Worm (Caenorhabditis elegans) whole organism, young adult: ENCODE measurements around the gene bris-1.

Experiments used
- B0261.1 ChIP-seq: sonication (generic microtip); optimal IDR thresholded peaks from 2 replicates; lab custom pipeline; 2016; ENCODE audit warnings: mild to moderate bottlenecking, missing genetic modification characterization, moderate library complexity, missing compliant biosample characterization
- B0336.3 ChIP-seq: fragments of 200-800 bp; sonication (Bioruptor generic); IDR thresholded peaks from 2 replicates; pipeline ENCODE4 v1.3.6; 2022; ENCODE audit warnings: missing genetic modification characterization, missing compliant biosample characterization
- F33H1.4 ChIP-seq: fragments of 200-800 bp; sonication (Bioruptor generic); IDR thresholded peaks from 2 replicates; pipeline ENCODE4 v1.3.6; 2022; ENCODE audit warnings: missing genetic modification reagents, missing genetic modification characterization, missing compliant biosample characterization
- F37B4.10 ChIP-seq: fragments of 200-800 bp; sonication (Bioruptor generic); IDR thresholded peaks from 2 replicates; pipeline ENCODE4 v1.3.6; 2022; ENCODE audit warnings: missing genetic modification characterization, missing compliant biosample characterization
- F39B2.1 ChIP-seq: fragments of 200-800 bp; sonication (Bioruptor generic); IDR thresholded peaks from 2 replicates; pipeline ENCODE4 v1.3.6; 2022; ENCODE audit warnings: missing genetic modification reagents, missing genetic modification characterization, missing compliant biosample characterization
- F57C9.4 ChIP-seq: sonication (generic microtip); optimal IDR thresholded peaks from 2 replicates; lab custom pipeline; 2017; ENCODE audit warnings: mild to moderate bottlenecking, missing genetic modification characterization, missing compliant biosample characterization
- Y56A3A.18 ChIP-seq: fragments of 200-800 bp; sonication (Bioruptor generic); IDR thresholded peaks from 2 replicates; pipeline ENCODE4 v1.3.6; 2022; ENCODE audit warnings: missing genetic modification reagents, missing genetic modification characterization, missing compliant biosample characterization
- Y79H2A.3 ChIP-seq: fragments of 200-800 bp; sonication (Bioruptor generic); conservative IDR thresholded peaks from 2 replicates; pipeline ENCODE4 v1.3.6; 2022; ENCODE audit warnings: missing genetic modification reagents, missing genetic modification characterization, missing compliant biosample characterization
- aptf-2 ChIP-seq: fragments of 200-800 bp; sonication (Bioruptor generic); conservative IDR thresholded peaks from 2 replicates; pipeline ENCODE4 v1.3.6; 2022; ENCODE audit warnings: missing genetic modification reagents, missing genetic modification characterization, missing compliant biosample characterization
- aptf-3 ChIP-seq: fragments of 200-800 bp; sonication (Bioruptor generic); IDR thresholded peaks from 2 replicates; pipeline ENCODE4 v1.3.6; 2022; ENCODE audit warnings: missing genetic modification characterization, missing compliant biosample characterization
- bed-1 ChIP-seq: fragments of 200-800 bp; sonication (Bioruptor generic); IDR thresholded peaks from 2 replicates; pipeline ENCODE4 v1.3.6; 2022; ENCODE audit warnings: missing genetic modification reagents, missing genetic modification characterization, missing compliant biosample characterization
- cebp-1 ChIP-seq, 2 experiments: fragments of 200-800 bp in 1 of 2; sonication (Bioruptor generic) in 1 of 2; sonication (generic microtip) in 1 of 2; IDR thresholded peaks in 1 of 2; optimal IDR thresholded peaks in 1 of 2; 2 replicates each; pipeline versions ENCODE4 v1.3.6 to Lab custom; 2017 to 2022; ENCODE audit warnings: missing compliant biosample characterization in 2 of 2, missing genetic modification characterization in 2 of 2, mild to moderate bottlenecking in 1 of 2, missing genetic modification reagents in 1 of 2, moderate library complexity in 1 of 2
- dox-1 ChIP-seq: fragments of 200-800 bp; sonication (Bioruptor generic); IDR thresholded peaks from 2 replicates; pipeline ENCODE4 v1.3.6; 2022; ENCODE audit warnings: missing genetic modification reagents, missing genetic modification characterization, missing compliant biosample characterization
- efl-1 ChIP-seq: fragments of 150-350 bp; optimal IDR thresholded peaks from 2 replicates; lab custom pipeline; 2014; ENCODE audit warnings: missing biosample characterization, missing genetic modification reagents, missing genetic modification characterization
- egrh-3 ChIP-seq: fragments of 200-800 bp; sonication (Bioruptor generic); IDR thresholded peaks from 2 replicates; pipeline ENCODE4 v1.3.6; 2022; ENCODE audit warnings: missing genetic modification reagents, missing genetic modification characterization, missing compliant biosample characterization
- hlh-26 ChIP-seq: fragments of 200-800 bp; sonication (Bioruptor generic); conservative IDR thresholded peaks from 2 replicates; pipeline ENCODE4 v1.3.6; 2022; ENCODE audit warnings: missing genetic modification reagents, missing genetic modification characterization, missing compliant biosample characterization
- hmg-1.2 ChIP-seq: fragments of 200-800 bp; sonication (Bioruptor generic); IDR thresholded peaks from 2 replicates; pipeline ENCODE4 v1.3.6; 2022; ENCODE audit warnings: missing genetic modification reagents, missing genetic modification characterization, missing compliant biosample characterization
- hmg-20 ChIP-seq: fragments of 200-800 bp; sonication (Bioruptor generic); IDR thresholded peaks from 2 replicates; pipeline ENCODE4 v1.3.6; 2022; ENCODE audit warnings: missing genetic modification reagents, missing genetic modification characterization, missing compliant biosample characterization
- let-607 ChIP-seq, 2 experiments: fragments of 200-800 bp in 1 of 2; sonication (Bioruptor generic) in 1 of 2; sonication (generic microtip) in 1 of 2; optimal IDR thresholded peaks; 2 replicates each; lab custom pipeline; 2016 to 2018; ENCODE audit warnings: mild to moderate bottlenecking in 2 of 2, missing compliant biosample characterization in 2 of 2, missing genetic modification characterization in 2 of 2, moderate library complexity in 2 of 2, missing genotype in 1 of 2
- lin-26 ChIP-seq: fragments of 200-800 bp; sonication (Bioruptor generic); IDR thresholded peaks from 2 replicates; pipeline ENCODE4 v1.3.6; 2022; ENCODE audit warnings: missing genetic modification reagents, missing genetic modification characterization, missing compliant biosample characterization
- nhr-80 ChIP-seq: sonication (generic microtip); optimal IDR thresholded peaks from 2 replicates; lab custom pipeline; 2016; ENCODE audit warnings: missing genetic modification characterization, missing compliant biosample characterization
- sea-2 ChIP-seq: fragments of 200-800 bp; sonication (Bioruptor generic); IDR thresholded peaks from 2 replicates; pipeline ENCODE4 v1.3.6; 2022; ENCODE audit warnings: missing genetic modification characterization, missing compliant biosample characterization
- snpc-3.4 ChIP-seq: sonication (generic microtip); optimal IDR thresholded peaks from 2 replicates; lab custom pipeline; 2017; ENCODE audit warnings: missing genetic modification characterization, mild to moderate bottlenecking, missing compliant biosample characterization, antibody characterized with exemption, moderate library complexity, missing genotype, missing genetic modification reagents
- sptf-2 ChIP-seq: fragments of 200-800 bp; sonication (Bioruptor generic); optimal IDR thresholded peaks from 2 replicates; lab custom pipeline; 2018; ENCODE audit warnings: mild to moderate bottlenecking, missing genetic modification characterization, missing compliant biosample characterization
- unc-62 ChIP-seq: fragments of 150-350 bp; optimal IDR thresholded peaks from 2 replicates; lab custom pipeline; 2014; ENCODE audit warnings: missing biosample characterization, missing genetic modification reagents, missing genetic modification characterization
- ztf-22 ChIP-seq: fragments of 200-800 bp; sonication (Bioruptor generic); optimal IDR thresholded peaks from 2 replicates; lab custom pipeline; 2018; ENCODE audit warnings: mild to moderate bottlenecking, missing genetic modification characterization, moderate library complexity, missing compliant biosample characterization
- ztf-26 ChIP-seq: sonication (generic microtip); optimal IDR thresholded peaks from 2 replicates; lab custom pipeline; 2017; ENCODE audit warnings: missing genetic modification characterization, missing compliant biosample characterization

The bris-1 gene

ce11 chrIV:3832040-3832439 lies 12.9 kb upstream of the bris-1 start:
- TF ChIP-seq efl-1 (GFP tag; lab: Kevin White, UChicago), result no peak
- TF ChIP-seq egrh-3, result no peak

- no peak for TF ChIP-seq F39B2.1
- no peak for TF ChIP-seq dox-1 (GFP tag; lab: Robert Waterston, UW)
- TF ChIP-seq F37B4.10 (GFP tag; lab: Robert Waterston, UW), result no peak
- TF ChIP-seq unc-62 (GFP tag; lab: Kevin White, UChicago), result no peak
- no peak for TF ChIP-seq snpc-3.4 (tag; lab: Kevin White, UChicago)
- no peak for TF ChIP-seq B0336.3 (GFP tag; lab: Robert Waterston, UW)
- TF ChIP-seq aptf-2 (GFP tag; lab: Robert Waterston, UW), result no peak
- no peak for TF ChIP-seq sea-2 (GFP tag; lab: Robert Waterston, UW)
- TF ChIP-seq hmg-20 (GFP tag; lab: Robert Waterston, UW), result no peak
- no peak for TF ChIP-seq aptf-3
- TF ChIP-seq, all 124 proteins: peak for 0
Observed at ce11 chrIV:3827724-3828123, 8.6 kb upstream of the bris-1 start.

ce11 chrIV:3826590-3827128 lies 7.5 kb upstream of the bris-1 start, which contains the start of gene F28F9.3:
F28F9.3 (plus strand) TSS chrIV:3826890.
- TF ChIP-seq lin-26 (GFP tag; lab: Robert Waterston, UW) (no peak), hlh-26 (no peak), F57C9.4 (tag; lab: Kevin White, UChicago) (no peak), efl-1 (GFP tag; lab: Kevin White, UChicago) (peak; percentile 53), B0261.1 (tag; lab: Kevin White, UChicago) (no peak)
- TF ChIP-seq, all 124 proteins: peak for 1

- TF ChIP-seq let-607 (tag; optimal IDR thresholded peaks at IDR 0.05; lab: Kevin White, UChicago) (no peak), dox-1 (GFP tag; lab: Robert Waterston, UW) (no peak)
Observed at ce11 chrIV:3825388-3825787, 6.3 kb upstream of the bris-1 start.

ce11 chrIV:3824720-3825119 lies 5.6 kb upstream of the bris-1 start:
- peak; percentile 49; the same call in 1 of the 2 replicates for TF ChIP-seq hmg-1.2
- no peak for TF ChIP-seq ztf-26

ce11 chrIV:3821554-3821953 lies 2.4 kb upstream of the bris-1 start:
- TF ChIP-seq ztf-22 (GFP tag; lab: Kevin White, UChicago), result no peak
- TF ChIP-seq hmg-1.2, result peak; percentile 73
- no peak for TF ChIP-seq F33H1.4 (GFP tag; lab: Robert Waterston, UW)
- TF ChIP-seq nhr-80 (tag; lab: Kevin White, UChicago), result peak; percentile 59
- TF ChIP-seq, all 124 proteins: peak for 2

ce11 chrIV:3820133-3820532 lies 1.0 kb upstream of the bris-1 start:
- TF ChIP-seq cebp-1 (GFP tag; IDR thresholded peaks at IDR 0.05; lab: Robert Waterston, UW), result no peak
- no peak for TF ChIP-seq cebp-1 (tag; optimal IDR thresholded peaks at IDR 0.05; lab: Kevin White, UChicago)
- no peak for TF ChIP-seq sptf-2 (GFP tag; lab: Kevin White, UChicago)
- TF ChIP-seq Y79H2A.3 (GFP tag; lab: Robert Waterston, UW), result no peak
- TF ChIP-seq bed-1 (GFP tag; lab: Robert Waterston, UW), result no peak
- TF ChIP-seq Y56A3A.18, result no peak
